Worm (Caenorhabditis elegans) whole organism, midembryonic: Measurements from ENCODE around the gene Y41C4A.6.

Source experiments
- cog-1 ChIP-seq: sonication (generic microtip); optimal IDR thresholded peaks from 2 replicates; lab custom pipeline; 2016; ENCODE audit warnings: missing genetic modification characterization, missing compliant biosample characterization
- ref-1 ChIP-seq: fragments of 200-800 bp; sonication (Bioruptor generic); conservative IDR thresholded peaks from 2 replicates; pipeline ENCODE4 v1.3.6; 2022; ENCODE audit warnings: missing genetic modification reagents, missing genetic modification characterization, missing compliant biosample characterization

DNA sequence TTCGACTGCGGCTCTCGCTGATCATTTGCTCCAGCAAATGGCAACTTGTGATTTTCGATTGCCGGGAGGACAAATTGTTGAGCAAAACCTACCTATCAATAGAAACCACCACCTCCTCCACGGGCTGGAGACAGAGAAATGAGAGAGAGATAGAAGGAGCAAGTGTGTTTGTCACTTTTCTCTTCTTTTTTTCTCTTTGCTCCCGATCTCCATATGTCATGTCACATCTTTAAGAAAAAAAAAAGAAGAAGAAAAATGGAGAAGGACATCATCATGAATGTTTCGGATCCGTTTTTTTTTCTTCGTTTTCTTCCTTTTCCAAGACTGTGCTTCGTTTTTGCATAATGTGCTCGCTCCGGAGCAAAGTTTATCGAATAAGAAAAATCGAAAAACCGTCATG is 35.6 kb upstream of the Y41C4A.6 start:
- no peak for TF ChIP-seq ref-1 (GFP tag; lab: Robert Waterston, UW)
- no peak for TF ChIP-seq cog-1 (tag; lab: Kevin White, UChicago)
